Worm (Caenorhabditis elegans): ENCODE data around the gene clec-84.

DNA sequence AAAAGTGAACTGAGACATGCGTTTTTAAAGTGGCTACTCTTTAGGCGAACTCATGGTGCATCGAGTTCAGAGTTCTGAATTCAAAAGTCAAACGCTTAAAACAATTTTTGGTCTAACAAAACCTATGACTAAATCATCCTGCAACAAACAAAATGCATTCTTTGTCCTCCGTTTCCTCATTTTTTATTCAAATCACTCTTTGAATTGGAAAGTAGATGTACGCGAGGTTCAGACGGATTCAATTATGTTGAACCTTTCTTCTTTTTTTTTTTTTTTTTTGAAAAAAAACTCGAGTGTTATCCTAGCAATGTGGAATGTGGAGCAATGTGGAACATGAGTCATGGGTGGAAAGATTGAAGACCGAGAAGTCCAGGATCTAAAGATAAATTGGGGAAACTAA is 16.5 kb downstream of the clec-84 start:
- no peak for TF ChIP-seq sea-1 (GFP tag; conservative IDR thresholded peaks at IDR 0.05)
- no peak for TF ChIP-seq hmbx-1 (tag; optimal IDR thresholded peaks at IDR 0.05)
- no peak for TF ChIP-seq F13C5.2 (tag; optimal IDR thresholded peaks at IDR 0.05)
- TF ChIP-seq ama-1 (optimal IDR thresholded peaks at IDR 0.05) = no peak
- no peak for TF ChIP-seq pes-1 (GFP tag; IDR thresholded peaks at IDR 0.05)
- TF ChIP-seq flt-1 (GFP tag; IDR thresholded peaks at IDR 0.05) = no peak
- no peak for TF ChIP-seq hmg-4 (GFP tag; optimal IDR thresholded peaks at IDR 0.05)
- no peak for TF ChIP-seq hnd-1 (tag; optimal IDR thresholded peaks at IDR 0.05)
- TF ChIP-seq tbx-37 (GFP tag; conservative IDR thresholded peaks at IDR 0.05) = no peak
- TF ChIP-seq B0310.2 (tag; optimal IDR thresholded peaks at IDR 0.05) = no peak
- TF ChIP-seq aly-1 (tag; optimal IDR thresholded peaks at IDR 0.05) = no peak

Data from whole organism, early embryonic.